Fruit fly (Drosophila melanogaster) whole organism, embryonic: ENCODE data around the gene slpr.

Experiments used
- Antp ChIP-seq: fragments of 200-800 bp; sonication (Bioruptor generic); optimal IDR thresholded peaks from 3 replicates; lab custom pipeline; 2016; ENCODE audit warnings: missing biosample characterization, missing genetic modification characterization
- BEAF-32 ChIP-seq: fragments of 200-800 bp; sonication (Bioruptor generic); optimal IDR thresholded peaks from 3 replicates; lab custom pipeline; 2017; ENCODE audit warnings: missing biosample characterization, missing genetic modification characterization, mild to moderate bottlenecking, moderate library complexity, missing genetic modification reagents
- CG10147 ChIP-seq: fragments of 200-800 bp; sonication (Bioruptor generic); optimal IDR thresholded peaks from 2 replicates; lab custom pipeline; 2019; ENCODE audit warnings: missing biosample characterization, mild to moderate bottlenecking, missing genetic modification characterization, moderate library complexity
- CG10321 ChIP-seq: fragments of 200-800 bp; sonication (Bioruptor generic); IDR thresholded peaks from 2 replicates; pipeline ENCODE4 v1.3.6; 2022; ENCODE audit warnings: missing biosample characterization, missing genetic modification characterization
- CG13624 ChIP-seq: fragments of 200-800 bp; sonication (Bioruptor generic); optimal IDR thresholded peaks from 2 replicates; lab custom pipeline; 2016; ENCODE audit warnings: missing biosample characterization, missing genetic modification characterization
- CG14441 ChIP-seq: fragments of 200-800 bp; sonication (Bioruptor generic); IDR thresholded peaks from 2 replicates; pipeline ENCODE4 v1.3.6; 2022; ENCODE audit warnings: missing biosample characterization, missing genetic modification characterization
- CG14710 ChIP-seq: fragments of 200-800 bp; sonication (Bioruptor generic); optimal IDR thresholded peaks from 3 replicates; lab custom pipeline; 2019; ENCODE audit warnings: missing biosample characterization, mild to moderate bottlenecking, missing genetic modification characterization, moderate library complexity
- CG15269 ChIP-seq: fragments of 200-800 bp; sonication (Bioruptor generic); optimal IDR thresholded peaks from 2 replicates; lab custom pipeline; 2018; ENCODE audit warnings: missing biosample characterization, mild to moderate bottlenecking, missing genetic modification characterization, moderate library complexity
- CG15479 ChIP-seq: fragments of 200-800 bp; sonication (Bioruptor generic); optimal IDR thresholded peaks from 3 replicates; lab custom pipeline; 2019; ENCODE audit warnings: missing biosample characterization, mild to moderate bottlenecking, missing genetic modification characterization, moderate library complexity
- CG18619 ChIP-seq: fragments of 200-800 bp; sonication (Bioruptor generic); optimal IDR thresholded peaks from 3 replicates; lab custom pipeline; 2017; ENCODE audit warnings: missing biosample characterization, mild to moderate bottlenecking, missing genetic modification characterization
- CG2120 ChIP-seq: fragments of 200-800 bp; sonication (Bioruptor generic); optimal IDR thresholded peaks from 3 replicates; lab custom pipeline; 2016; ENCODE audit warnings: missing biosample characterization, missing genetic modification characterization
- CG30431 ChIP-seq: fragments of 200-800 bp; sonication (Bioruptor generic); optimal IDR thresholded peaks from 2 replicates; lab custom pipeline; 2017; ENCODE audit warnings: missing biosample characterization, missing genetic modification characterization
- CG34376 ChIP-seq: fragments of 200-800 bp; sonication (Bioruptor generic); optimal IDR thresholded peaks from 2 replicates; lab custom pipeline; 2018; ENCODE audit warnings: missing biosample characterization, mild to moderate bottlenecking, missing genetic modification characterization
- CG4360 ChIP-seq: fragments of 200-800 bp; sonication (Bioruptor generic); IDR thresholded peaks from 2 replicates; pipeline ENCODE4 v1.3.6; 2022; ENCODE audit warnings: missing biosample characterization, missing genetic modification characterization
- CG43689 ChIP-seq: fragments of 200-800 bp; sonication (Bioruptor generic); IDR thresholded peaks from 2 replicates; pipeline ENCODE4 v1.3.6; 2022; ENCODE audit warnings: missing biosample characterization, missing genetic modification characterization
- CG6813 ChIP-seq: fragments of 200-800 bp; sonication (Bioruptor generic); optimal IDR thresholded peaks from 2 replicates; lab custom pipeline; 2017; ENCODE audit warnings: missing biosample characterization, missing genetic modification characterization, mild to moderate bottlenecking, moderate library complexity, missing genetic modification reagents
- CG8281 ChIP-seq: fragments of 200-800 bp; sonication (Bioruptor generic); optimal IDR thresholded peaks from 2 replicates; lab custom pipeline; 2018; ENCODE audit warnings: missing biosample characterization, mild to moderate bottlenecking, missing genetic modification characterization, moderate library complexity
- CG8359 ChIP-seq: fragments of 200-800 bp; sonication (Bioruptor generic); optimal IDR thresholded peaks from 2 replicates; lab custom pipeline; 2017; ENCODE audit warnings: missing biosample characterization, mild to moderate bottlenecking, missing genetic modification characterization, borderline replicate concordance
- CG8388 ChIP-seq: fragments of 200-800 bp; sonication (Bioruptor generic); optimal IDR thresholded peaks from 2 replicates; lab custom pipeline; 2019; ENCODE audit warnings: missing biosample characterization, mild to moderate bottlenecking, missing genetic modification characterization, moderate library complexity
- CG9876 ChIP-seq: fragments of 200-800 bp; sonication (Bioruptor generic); optimal IDR thresholded peaks from 2 replicates; lab custom pipeline; 2016; ENCODE audit warnings: missing biosample characterization, missing genetic modification characterization
- CkIIα-i1 ChIP-seq: fragments of 200-800 bp; sonication (Bioruptor generic); IDR thresholded peaks from 2 replicates; pipeline ENCODE4 v1.3.6; 2022; ENCODE audit warnings: missing biosample characterization, missing genetic modification characterization
- D ChIP-seq, 2 experiments: fragments of 200-800 bp in 1 of 2; fragments of >200 bp in 1 of 2; sonication (Bioruptor generic) in 1 of 2; optimal IDR thresholded peaks; 2 replicates in 1 of 2; 3 replicates in 1 of 2; lab custom pipeline; 2017; ENCODE audit warnings: mild to moderate bottlenecking in 1 of 2, missing biosample characterization in 1 of 2, missing genetic modification characterization in 1 of 2, missing genetic modification reagents in 1 of 2
- D19B ChIP-seq: fragments of 200-800 bp; sonication (Bioruptor generic); optimal IDR thresholded peaks from 2 replicates; lab custom pipeline; 2017; ENCODE audit warnings: missing biosample characterization, mild to moderate bottlenecking, missing genetic modification characterization
- Dad ChIP-seq: fragments of 200-800 bp; sonication (Bioruptor generic); optimal IDR thresholded peaks from 3 replicates; lab custom pipeline; 2016; ENCODE audit warnings: missing biosample characterization, missing genetic modification characterization
- Drgx ChIP-seq: fragments of 200-800 bp; sonication (Bioruptor generic); IDR thresholded peaks from 2 replicates; pipeline ENCODE4 v1.3.6; 2022; ENCODE audit warnings: missing biosample characterization, missing genetic modification characterization
- E2f1 ChIP-seq: fragments of 200-800 bp; sonication (Bioruptor generic); IDR thresholded peaks from 2 replicates; pipeline ENCODE4 v1.3.6; 2022; ENCODE audit warnings: missing biosample characterization, missing genetic modification characterization
- Fer1 ChIP-seq: fragments of 200-800 bp; sonication (Bioruptor generic); optimal IDR thresholded peaks from 2 replicates; lab custom pipeline; 2017; ENCODE audit warnings: missing biosample characterization, mild to moderate bottlenecking, missing genetic modification characterization
- Med ChIP-seq: fragments of 200-800 bp; sonication (Bioruptor generic); peaks from one replicate; lab custom pipeline; 2016; ENCODE audit warnings: missing biosample characterization, missing genetic modification characterization, mild to moderate bottlenecking, inconsistent platforms, moderate library complexity
- Myb ChIP-seq: fragments of 200-800 bp; sonication (Bioruptor generic); optimal IDR thresholded peaks from 2 replicates; lab custom pipeline; 2016; ENCODE audit warnings: missing biosample characterization, missing genetic modification characterization
- Oli ChIP-seq: fragments of 200-800 bp; sonication (Bioruptor generic); optimal IDR thresholded peaks from 2 replicates; lab custom pipeline; 2018; ENCODE audit warnings: missing biosample characterization, mild to moderate bottlenecking, missing genetic modification characterization, moderate library complexity
- Ssrp ChIP-seq: fragments of 200-800 bp; sonication (Bioruptor generic); optimal IDR thresholded peaks from 2 replicates; lab custom pipeline; 2018; ENCODE audit warnings: missing biosample characterization, mild to moderate bottlenecking, missing genetic modification characterization, moderate library complexity
- Xrp1 ChIP-seq: fragments of 200-800 bp; sonication (Bioruptor generic); IDR thresholded peaks from 2 replicates; pipeline ENCODE4 v1.3.6; 2022; ENCODE audit warnings: missing biosample characterization, missing genetic modification characterization
- YL-1 ChIP-seq: fragments of 200-800 bp; sonication (Bioruptor generic); optimal IDR thresholded peaks from 3 replicates; lab custom pipeline; 2017; ENCODE audit warnings: missing biosample characterization, mild to moderate bottlenecking, missing genetic modification characterization
- bsh ChIP-seq, 2 experiments: fragments of 200-800 bp; sonication (Bioruptor generic); optimal IDR thresholded peaks; 2 replicates each; lab custom pipeline; 2017 to 2018; ENCODE audit warnings: mild to moderate bottlenecking in 2 of 2, missing biosample characterization in 2 of 2, missing genetic modification characterization in 2 of 2, moderate library complexity in 1 of 2
- dan ChIP-seq: fragments of 200-800 bp; sonication (Bioruptor generic); IDR thresholded peaks from 2 replicates; pipeline ENCODE4 v1.3.6; 2022; ENCODE audit warnings: missing biosample characterization, missing genetic modification characterization
- gsb ChIP-seq: fragments of 200-800 bp; sonication (Bioruptor generic); IDR thresholded peaks from 2 replicates; pipeline ENCODE4 v1.3.6; 2022; ENCODE audit warnings: missing biosample characterization, missing genetic modification characterization
- jigr1 ChIP-seq: fragments of 200-800 bp; sonication (Bioruptor generic); IDR thresholded peaks from 3 replicates; pipeline ENCODE4 v1.3.6; 2022; ENCODE audit warnings: missing biosample characterization, missing genetic modification characterization
- nom ChIP-seq: fragments of 200-800 bp; sonication (Bioruptor generic); optimal IDR thresholded peaks from 2 replicates; lab custom pipeline; 2017; ENCODE audit warnings: missing biosample characterization, missing genetic modification characterization, mild to moderate bottlenecking, moderate library complexity, missing genetic modification reagents
- pan ChIP-seq, 4 experiments: fragments of >200 bp in 3 of 4; fragments of 200-800 bp in 1 of 4; sonication (Bioruptor generic) in 1 of 4; optimal IDR thresholded peaks in 3 of 4; IDR thresholded peaks in 1 of 4; 2 replicates each; pipeline versions ENCODE4 v1.3.6 to Lab custom; 2017 to 2022; ENCODE audit warnings: missing biosample characterization in 2 of 4, missing genetic modification characterization in 2 of 4, mixed read lengths in 1 of 4
- peb ChIP-seq: fragments of 200-800 bp; sonication (Bioruptor generic); IDR thresholded peaks from 2 replicates; pipeline ENCODE4 v1.3.6; 2022; ENCODE audit warnings: missing biosample characterization, missing genetic modification characterization
- pnt ChIP-seq: fragments of 200-800 bp; sonication (Bioruptor generic); optimal IDR thresholded peaks from 3 replicates; lab custom pipeline; 2016; ENCODE audit warnings: missing biosample characterization, missing genetic modification characterization
- row ChIP-seq: fragments of 200-800 bp; sonication (Bioruptor generic); IDR thresholded peaks from 3 replicates; pipeline ENCODE4 v1.3.6; 2022; ENCODE audit warnings: missing biosample characterization, missing genetic modification characterization
- schlank ChIP-seq: fragments of 200-800 bp; sonication (Bioruptor generic); optimal IDR thresholded peaks from 2 replicates; lab custom pipeline; 2018; ENCODE audit warnings: missing biosample characterization, mild to moderate bottlenecking, missing genetic modification characterization
- slbo ChIP-seq: fragments of 200-800 bp; sonication (Bioruptor generic); IDR thresholded peaks from 2 replicates; pipeline ENCODE4 v1.3.6; 2022; ENCODE audit warnings: missing biosample characterization, missing genetic modification characterization
- tap ChIP-seq: fragments of 200-800 bp; optimal IDR thresholded peaks from 3 replicates; lab custom pipeline; 2019; ENCODE audit warnings: missing biosample characterization, mild to moderate bottlenecking, missing genetic modification characterization, moderate library complexity
- tx ChIP-seq: fragments of 200-800 bp; sonication (Bioruptor generic); optimal IDR thresholded peaks from 2 replicates; lab custom pipeline; 2016; ENCODE audit warnings: missing biosample characterization, missing genetic modification characterization
- usp ChIP-seq: fragments of >200 bp; optimal IDR thresholded peaks from 2 replicates; lab custom pipeline; 2017; ENCODE audit warnings: missing biosample characterization, missing genetic modification characterization
- wdn ChIP-seq: fragments of 200-800 bp; sonication (Bioruptor generic); IDR thresholded peaks from 2 replicates; pipeline ENCODE4 v1.3.6; 2022; ENCODE audit warnings: missing biosample characterization, missing genetic modification characterization
- yki ChIP-seq: fragments of >200 bp; optimal IDR thresholded peaks from 3 replicates; lab custom pipeline; 2018

The slpr gene

DNA sequence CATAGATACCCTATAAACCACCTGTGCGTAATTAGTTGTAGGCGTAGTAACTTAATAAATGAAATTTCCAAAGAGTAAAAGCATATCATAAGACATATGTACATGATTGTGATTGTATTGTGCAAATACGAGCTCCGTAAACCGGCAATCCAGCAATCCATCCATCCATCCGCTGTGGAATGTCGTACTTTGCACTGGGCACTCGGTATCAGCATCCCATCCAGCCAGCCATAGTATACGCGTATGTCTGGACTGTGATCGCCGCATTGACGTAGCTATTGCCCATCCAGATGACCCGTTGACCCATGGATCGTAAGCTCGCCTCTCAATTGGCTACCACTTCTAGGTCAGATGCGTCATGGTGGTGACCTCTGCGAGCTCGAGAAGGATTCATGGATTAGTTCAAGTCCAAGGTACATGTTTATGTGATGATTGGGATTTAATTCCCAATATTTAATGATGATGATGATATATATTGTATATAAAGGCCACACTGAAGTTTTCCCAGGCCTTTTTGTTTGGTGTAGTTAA is 18.0 kb downstream of the slpr start:
- no peak for TF ChIP-seq Fer1
- no peak for TF ChIP-seq Myb (GFP tag; lab: Kevin White, UChicago)
- TF ChIP-seq CG8281 (tag; lab: Kevin White, UChicago): peak; percentile 60
- peak in 1 of 2 experiments; percentile 56 for TF ChIP-seq bsh (GFP tag; optimal IDR thresholded peaks at IDR 0.05; lab: Kevin White, UChicago)
- peak; percentile 96 for TF ChIP-seq nom (GFP tag; lab: Kevin White, UChicago)
- no peak for TF ChIP-seq CG9876
- TF ChIP-seq dan (GFP tag; lab: Robert Waterston, UW): no peak
- no peak for TF ChIP-seq D (optimal IDR thresholded peaks at IDR 0.05; lab: Kevin White, UChicago)
- no peak for TF ChIP-seq D (GFP tag; optimal IDR thresholded peaks at IDR 0.05; lab: Kevin White, UChicago)
- no peak for TF ChIP-seq CG8388
- TF ChIP-seq pan (optimal IDR thresholded peaks at IDR 0.05; lab: Kevin White, UChicago): no peak
- no peak for TF ChIP-seq pan (GFP tag; optimal IDR thresholded peaks at IDR 0.05 in 1 of 2, IDR thresholded peaks at IDR 0.05 in 1 of 2)
- TF ChIP-seq CG10147 (GFP tag; lab: Kevin White, UChicago): no peak
- peak; percentile 18 for TF ChIP-seq D19B (GFP tag; lab: Kevin White, UChicago)
- no peak for TF ChIP-seq E2f1 (GFP tag; lab: Robert Waterston, UW)
- no peak for TF ChIP-seq CG43689
- TF ChIP-seq Med (GFP tag; lab: Kevin White, UChicago): peak; percentile 42
- TF ChIP-seq CG34376 (GFP tag; lab: Kevin White, UChicago): peak; percentile 28
- TF ChIP-seq, all 482 proteins: peak for 6

dm6 chrX:8157294-8157693 is 19.7 kb downstream of the slpr start, which contains the start of the genes Traf6 and GIIIspla2:
Gene Traf6 (minus strand): TSS chrX:8157386.
Gene GIIIspla2 (plus strand): TSS chrX:8157628.
- peak; percentile 93 for TF ChIP-seq row (GFP tag; lab: Robert Waterston, UW)
- peak; percentile 71 for TF ChIP-seq CG18619
- peak; percentile 67 for TF ChIP-seq Drgx (GFP tag; lab: Robert Waterston, UW)
- peak; percentile 49 for TF ChIP-seq pnt
- TF ChIP-seq peb: peak; percentile 45; the same call in 1 of the 2 replicates
- peak; percentile 78 for TF ChIP-seq CG14441 (GFP tag; lab: Robert Waterston, UW)
- TF ChIP-seq BEAF-32 (GFP tag; lab: Kevin White, UChicago): peak; percentile 43
- TF ChIP-seq Dad: peak; percentile 60
- TF ChIP-seq CG13624 (GFP tag; lab: Kevin White, UChicago): peak; percentile 56
- peak; percentile 81 for TF ChIP-seq Xrp1 (GFP tag; lab: Robert Waterston, UW)
- peak; percentile 76 for TF ChIP-seq CG15269
- no peak for TF ChIP-seq CG15479
- no peak for TF ChIP-seq CG10321
- TF ChIP-seq CG2120 (GFP tag; lab: Kevin White, UChicago): peak; percentile 87
- TF ChIP-seq CkIIα-i1: no peak
- peak; percentile 56 for TF ChIP-seq schlank (tag; lab: Kevin White, UChicago)
- no peak for TF ChIP-seq CG4360 (GFP tag; lab: Robert Waterston, UW)
- TF ChIP-seq jigr1: no peak
- TF ChIP-seq YL-1 (GFP tag; lab: Kevin White, UChicago): peak; percentile 19
- peak; percentile 59; the same call in 1 of the 2 replicates for TF ChIP-seq wdn (GFP tag; lab: Robert Waterston, UW)
- no peak for TF ChIP-seq usp
- TF ChIP-seq Oli (tag; lab: Kevin White, UChicago): peak; percentile 70
- no peak for TF ChIP-seq CG8359 (GFP tag; lab: Kevin White, UChicago)
- peak; percentile 57; the same call in 1 of the 2 replicates for TF ChIP-seq gsb (GFP tag; lab: Robert Waterston, UW)
- no peak for TF ChIP-seq yki
- no peak for TF ChIP-seq CG6813
- peak; percentile 68 for TF ChIP-seq nom (GFP tag; lab: Kevin White, UChicago)
- TF ChIP-seq slbo (GFP tag; lab: Robert Waterston, UW): peak; percentile 83
- peak; percentile 67 for TF ChIP-seq CG30431 (GFP tag; lab: Kevin White, UChicago)
- peak; percentile 84 for TF ChIP-seq CG14710 (tag; lab: Kevin White, UChicago)
- TF ChIP-seq Antp (GFP tag; lab: Kevin White, UChicago): peak; percentile 10
- TF ChIP-seq tap: peak; percentile 20
- peak; percentile 38 for TF ChIP-seq tx
- TF ChIP-seq Ssrp (tag; lab: Kevin White, UChicago): peak; percentile 72
